Worm (Caenorhabditis elegans): ENCODE measurements around the gene fbxb-3.

The fbxb-3 gene

DNA sequence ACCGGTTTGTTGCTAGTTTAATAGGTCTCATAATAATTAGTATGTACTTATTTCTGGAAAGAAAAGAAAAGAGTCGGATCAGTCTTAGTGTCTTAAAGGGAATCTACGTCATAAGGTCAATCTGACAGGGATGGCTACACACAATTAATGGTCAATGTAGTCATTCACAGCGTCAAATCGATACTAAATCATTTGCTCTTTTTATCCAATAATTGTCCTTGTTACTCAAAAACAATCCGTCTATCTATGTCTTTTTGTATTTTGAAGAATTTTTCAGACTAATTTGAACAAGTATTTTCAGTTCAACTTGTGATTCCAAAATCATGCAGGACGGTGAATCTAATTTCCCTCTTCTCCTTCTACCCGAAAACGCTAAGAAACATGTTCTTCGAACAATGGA is at the start of gene fbxb-3:
Gene fbxb-3 (plus strand): TSS at position 301 of the 400 bp plus-strand sequence.
- no peak for TF ChIP-seq F37B4.10 (GFP tag; IDR thresholded peaks at IDR 0.05)
- TF ChIP-seq let-607 (tag; optimal IDR thresholded peaks at IDR 0.05), result no peak
- no peak for TF ChIP-seq F22D6.2 (tag; optimal IDR thresholded peaks at IDR 0.05)
- TF ChIP-seq lin-26 (GFP tag; IDR thresholded peaks at IDR 0.05), result no peak
- no peak for TF ChIP-seq hlh-12 (tag; optimal IDR thresholded peaks at IDR 0.05)
- TF ChIP-seq hsf-1 (GFP tag; IDR thresholded peaks at IDR 0.05), result no peak
- no peak for TF ChIP-seq sdz-38 (tag; optimal IDR thresholded peaks at IDR 0.05)
- no peak for TF ChIP-seq lsy-27 (tag; optimal IDR thresholded peaks at IDR 0.05; ENCODE audit: borderline replicate concordance, insufficient read depth)
- no peak for TF ChIP-seq rpc-1 (optimal IDR thresholded peaks at IDR 0.05)
- no peak for TF ChIP-seq rpc-1 (tag; optimal IDR thresholded peaks at IDR 0.05)
- TF ChIP-seq cebp-1 (GFP tag; IDR thresholded peaks at IDR 0.05), result no peak
- TF ChIP-seq cebp-1 (tag; optimal IDR thresholded peaks at IDR 0.05), result no peak
- no peak for TF ChIP-seq Y79H2A.3 (GFP tag; conservative IDR thresholded peaks at IDR 0.05)
- no peak for TF ChIP-seq nhr-179 (tag; optimal IDR thresholded peaks at IDR 0.05)
- no peak for TF ChIP-seq ztf-26 (tag; optimal IDR thresholded peaks at IDR 0.05)
- TF ChIP-seq Y56A3A.18 (GFP tag; IDR thresholded peaks at IDR 0.05), result no peak
- TF ChIP-seq egl-44 (GFP tag; IDR thresholded peaks at IDR 0.05), result no peak
- TF ChIP-seq nhr-90 (tag; optimal IDR thresholded peaks at IDR 0.05), result no peak
- no peak for TF ChIP-seq ets-4 (GFP tag; optimal IDR thresholded peaks at IDR 0.05)
- no peak for TF ChIP-seq repo-1 (tag; optimal IDR thresholded peaks at IDR 0.05)
- TF ChIP-seq B0035.1 (tag; optimal IDR thresholded peaks at IDR 0.05), result no peak
- TF ChIP-seq K12H6.12 (tag; optimal IDR thresholded peaks at IDR 0.05), result no peak

ce11 chrIV:11792495-11792894 is 46.3 kb upstream of the fbxb-3 start, which contains the start of gene H01G02.3:
TSS of gene H01G02.3 (minus strand) at chrIV:11792595.
- TF ChIP-seq Y67H2A.10 (GFP tag; conservative IDR thresholded peaks at IDR 0.05) (no peak), ceh-40 (GFP tag; IDR thresholded peaks at IDR 0.05) (no peak), madf-3 (GFP tag; IDR thresholded peaks at IDR 0.05) (no peak), Y56A3A.18 (GFP tag; IDR thresholded peaks at IDR 0.05) (no peak), F33H1.4 (GFP tag; IDR thresholded peaks at IDR 0.05) (no peak), cebp-1 (GFP tag; IDR thresholded peaks at IDR 0.05) (no peak), cebp-1 (tag; optimal IDR thresholded peaks at IDR 0.05) (no peak)

ce11 chrIV:11793170-11793569 is 45.6 kb upstream of the fbxb-3 start:
- peak; percentile 27 for TF ChIP-seq K12H6.12 (tag; optimal IDR thresholded peaks at IDR 0.05)
- TF ChIP-seq ets-4 (GFP tag; optimal IDR thresholded peaks at IDR 0.05), result no peak

DNA sequence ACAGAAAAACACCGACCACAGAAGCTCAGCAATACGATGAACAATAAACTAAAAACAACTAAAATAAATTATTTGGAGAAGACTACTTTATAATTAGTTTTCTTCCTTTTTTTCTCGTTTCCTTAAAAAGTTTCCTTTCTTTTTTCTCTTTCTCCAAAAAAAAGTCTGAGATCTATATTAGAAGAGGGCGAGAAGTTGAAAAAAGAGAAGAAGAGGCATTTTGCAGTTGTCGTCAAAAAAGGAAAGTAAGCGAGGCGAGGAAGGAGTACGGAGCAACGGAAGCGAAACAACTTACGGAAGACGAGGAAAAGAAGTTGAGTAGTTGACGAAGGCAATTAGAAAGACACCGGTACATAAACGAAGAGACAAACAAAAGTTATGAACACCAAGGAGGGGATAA is 42.8 kb upstream of the fbxb-3 start:
- TF ChIP-seq ets-4 (GFP tag; optimal IDR thresholded peaks at IDR 0.05) (no peak), gei-17 (GFP tag; optimal IDR thresholded peaks at IDR 0.05) (no peak), F49E8.2 (tag; optimal IDR thresholded peaks at IDR 0.05; ENCODE audit: insufficient read depth) (no peak), nhr-120 (GFP tag; IDR thresholded peaks at IDR 0.05) (no peak), nfya-2 (GFP tag; IDR thresholded peaks at IDR 0.05) (no peak), Y56A3A.18 (GFP tag; IDR thresholded peaks at IDR 0.05) (no peak), let-607 (tag; optimal IDR thresholded peaks at IDR 0.05) (no peak), nhr-90 (tag; optimal IDR thresholded peaks at IDR 0.05) (no peak), F57A8.1 (GFP tag; optimal IDR thresholded peaks at IDR 0.05) (no peak), F37B4.10 (GFP tag; IDR thresholded peaks at IDR 0.05) (no peak)

DNA sequence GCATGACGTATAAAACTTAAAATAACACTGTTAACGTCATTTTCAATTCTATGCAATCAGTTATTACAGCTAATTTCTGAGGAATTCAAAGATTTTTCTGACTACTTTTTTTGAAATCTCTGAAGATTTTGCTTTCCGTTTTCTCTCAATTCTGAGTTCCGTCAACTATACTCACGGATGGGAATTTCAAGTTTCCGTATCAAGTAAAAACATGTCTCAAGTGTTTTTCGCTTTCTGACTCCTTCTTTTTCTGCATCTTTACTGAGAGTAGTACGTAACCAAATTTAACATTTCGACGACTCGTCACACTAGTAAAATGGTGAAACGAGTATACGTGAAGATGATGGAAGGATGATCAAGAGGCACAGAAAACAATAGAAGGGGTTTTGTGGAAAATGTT is 41.9 kb upstream of the fbxb-3 start:
- TF ChIP-seq rpc-1 (optimal IDR thresholded peaks at IDR 0.05), result no peak
- no peak for TF ChIP-seq rpc-1 (tag; optimal IDR thresholded peaks at IDR 0.05)
- no peak for TF ChIP-seq unc-130 (GFP tag; optimal IDR thresholded peaks at IDR 0.05)
- no peak for TF ChIP-seq hmg-1.2 (GFP tag; IDR thresholded peaks at IDR 0.05)
- no peak for TF ChIP-seq zfh-2 (GFP tag; conservative IDR thresholded peaks at IDR 0.05)
- no peak for TF ChIP-seq zim-3 (tag; optimal IDR thresholded peaks at IDR 0.05)
- no peak for TF ChIP-seq xnd-1 (tag; optimal IDR thresholded peaks at IDR 0.05)
